Worm (Caenorhabditis elegans) whole organism, L4 larva: Measurements from ENCODE around the gene mel-28.

Experiments used
- F10B5.3 ChIP-seq: sonication (generic microtip); optimal IDR thresholded peaks from 2 replicates; lab custom pipeline; 2016; ENCODE audit warnings: mild to moderate bottlenecking, missing genetic modification characterization, missing compliant biosample characterization
- F37D6.2 ChIP-seq: sonication (generic microtip); optimal IDR thresholded peaks from 2 replicates; lab custom pipeline; 2016; ENCODE audit warnings: mild to moderate bottlenecking, missing genetic modification characterization, missing compliant biosample characterization
- F49E8.2 ChIP-seq: sonication (generic microtip); optimal IDR thresholded peaks from 2 replicates; lab custom pipeline; 2016; ENCODE audit warnings: missing compliant biosample characterization, mild to moderate bottlenecking, missing genetic modification characterization, borderline replicate concordance
- ama-1 ChIP-seq: fragments of 150-350 bp; optimal IDR thresholded peaks from 2 replicates; lab custom pipeline; 2014; ENCODE audit warnings: inconsistent platforms, mixed read lengths
- arid-1 ChIP-seq: fragments of 200-800 bp; sonication (Bioruptor generic); conservative IDR thresholded peaks from 2 replicates; pipeline ENCODE4 v1.3.6; 2022; ENCODE audit warnings: missing genetic modification reagents, missing genetic modification characterization, missing compliant biosample characterization
- ceh-62 ChIP-seq: sonication (generic microtip); optimal IDR thresholded peaks from 2 replicates; lab custom pipeline; 2017; ENCODE audit warnings: missing biosample characterization, missing genetic modification characterization
- ceh-82 ChIP-seq: sonication (generic microtip); optimal IDR thresholded peaks from 2 replicates; lab custom pipeline; 2017; ENCODE audit warnings: missing biosample characterization, missing genetic modification characterization
- ctbp-1 ChIP-seq: fragments of 200-800 bp; sonication (Bioruptor generic); IDR thresholded peaks from 2 replicates; pipeline ENCODE4 v1.3.6; 2022; ENCODE audit warnings: missing genetic modification reagents, missing genetic modification characterization, missing compliant biosample characterization
- daf-12 ChIP-seq: fragments of 150-350 bp; optimal IDR thresholded peaks from 2 replicates; lab custom pipeline; 2014; ENCODE audit warnings: missing biosample characterization, missing genetic modification reagents, missing genetic modification characterization
- daf-16 ChIP-seq, 3 experiments: sonication (generic microtip); optimal IDR thresholded peaks; 2 replicates each; lab custom pipeline; 2016 to 2017; ENCODE audit warnings: missing genetic modification characterization in 3 of 3, missing genetic modification reagents in 3 of 3, mild to moderate bottlenecking in 2 of 3, missing compliant biosample characterization in 2 of 3, missing biosample characterization in 1 of 3, moderate library complexity in 1 of 3
- daf-19 ChIP-seq: fragments of 200-800 bp; sonication (Bioruptor generic); conservative IDR thresholded peaks from 2 replicates; pipeline ENCODE4 v1.3.6; 2022; ENCODE audit warnings: missing genetic modification characterization, missing compliant biosample characterization
- dmd-9 ChIP-seq: fragments of 200-800 bp; sonication (Bioruptor generic); IDR thresholded peaks from 2 replicates; pipeline ENCODE4 v1.3.6; 2022; ENCODE audit warnings: missing genetic modification reagents, missing genetic modification characterization, missing compliant biosample characterization
- dpl-1 ChIP-seq: fragments of 150-350 bp; optimal IDR thresholded peaks from 2 replicates; lab custom pipeline; 2014; ENCODE audit warnings: missing biosample characterization, missing genetic modification reagents, missing genetic modification characterization
- dve-1 ChIP-seq: sonication (generic microtip); optimal IDR thresholded peaks from 2 replicates; lab custom pipeline; 2017; ENCODE audit warnings: antibody characterized with exemption, mild to moderate bottlenecking, missing genetic modification characterization, missing compliant biosample characterization; ENCODE audit not compliant: insufficient read depth
- egl-27 ChIP-seq: sonication (generic microtip); optimal IDR thresholded peaks from 3 replicates; lab custom pipeline; 2017; ENCODE audit warnings: missing biosample characterization, missing genetic modification reagents, missing genetic modification characterization
- egl-43 ChIP-seq: fragments of 200-800 bp; sonication (Bioruptor generic); IDR thresholded peaks from 2 replicates; pipeline ENCODE4 v1.3.6; 2022; ENCODE audit warnings: missing genetic modification reagents, missing genetic modification characterization, missing compliant biosample characterization
- fkh-10 ChIP-seq: fragments of 150-350 bp; optimal IDR thresholded peaks from 2 replicates; lab custom pipeline; 2014; ENCODE audit warnings: missing biosample characterization, missing genetic modification reagents, missing genetic modification characterization
- hif-1 ChIP-seq, 2 experiments: sonication (generic microtip); optimal IDR thresholded peaks; 2 replicates each; lab custom pipeline; 2016 to 2017; ENCODE audit warnings: missing compliant biosample characterization in 2 of 2, missing genetic modification characterization in 2 of 2, missing genetic modification reagents in 2 of 2, missing genotype in 2 of 2, mild to moderate bottlenecking in 1 of 2
- hlh-11 ChIP-seq: fragments of 200-800 bp; sonication (Bioruptor generic); optimal IDR thresholded peaks from 2 replicates; lab custom pipeline; 2018; ENCODE audit warnings: mild to moderate bottlenecking, missing genetic modification characterization, missing compliant biosample characterization
- lin-1 ChIP-seq: fragments of 200-800 bp; sonication (Bioruptor generic); IDR thresholded peaks from 2 replicates; pipeline ENCODE4 v1.3.6; 2022; ENCODE audit warnings: missing genetic modification reagents, missing genetic modification characterization, missing compliant biosample characterization
- lin-13 ChIP-seq: fragments of 150-350 bp; optimal IDR thresholded peaks from 2 replicates; lab custom pipeline; 2014; ENCODE audit warnings: missing biosample characterization, missing genetic modification reagents, missing genetic modification characterization
- lin-38 ChIP-seq: fragments of 200-800 bp; sonication (Bioruptor generic); IDR thresholded peaks from 2 replicates; pipeline ENCODE4 v1.3.6; 2022; ENCODE audit warnings: missing genetic modification reagents, missing genetic modification characterization, missing compliant biosample characterization
- lsy-2 ChIP-seq, 2 experiments: fragments of 150-350 bp in 1 of 2; sonication (generic microtip) in 1 of 2; optimal IDR thresholded peaks; 2 replicates each; lab custom pipeline; 2014 to 2017; ENCODE audit warnings: missing biosample characterization in 2 of 2, missing genetic modification characterization in 2 of 2
- mdl-1 ChIP-seq, 2 experiments: fragments of 150-350 bp in 1 of 2; sonication (generic microtip) in 1 of 2; optimal IDR thresholded peaks; 2 replicates each; lab custom pipeline; 2014 to 2017; ENCODE audit warnings: missing biosample characterization in 2 of 2, missing genetic modification characterization in 2 of 2
- mep-1 ChIP-seq: fragments of 150-350 bp; sonication (generic microtip); optimal IDR thresholded peaks from 3 replicates; lab custom pipeline; 2014; ENCODE audit warnings: missing biosample characterization, missing genetic modification characterization
- mxl-2 ChIP-seq: fragments of 200-800 bp; sonication (Bioruptor generic); conservative IDR thresholded peaks from 2 replicates; pipeline ENCODE4 v1.3.6; 2022; ENCODE audit warnings: missing genetic modification reagents, missing genetic modification characterization, missing compliant biosample characterization
- nhr-102 ChIP-seq: sonication (generic microtip); optimal IDR thresholded peaks from 2 replicates; lab custom pipeline; 2016; ENCODE audit warnings: mild to moderate bottlenecking, missing genetic modification characterization, moderate library complexity, missing compliant biosample characterization
- nhr-25 ChIP-seq: sonication (generic microtip); optimal IDR thresholded peaks from 2 replicates; lab custom pipeline; 2017; ENCODE audit warnings: missing genetic modification characterization, mild to moderate bottlenecking, missing compliant biosample characterization, antibody characterized with exemption, moderate library complexity, borderline replicate concordance; ENCODE audit not compliant: insufficient read depth
- nhr-28 ChIP-seq: fragments of 150-350 bp; optimal IDR thresholded peaks from 2 replicates; lab custom pipeline; 2014; ENCODE audit warnings: missing biosample characterization, missing genetic modification characterization
- nhr-77 ChIP-seq: fragments of 150-350 bp; optimal IDR thresholded peaks from 2 replicates; lab custom pipeline; 2014; ENCODE audit warnings: missing biosample characterization, missing genetic modification characterization
- pha-4 ChIP-seq, 2 experiments: fragments of 150-350 bp in 1 of 2; fragments of 200-800 bp in 1 of 2; sonication (Bioruptor generic) in 1 of 2; IDR thresholded peaks in 1 of 2; optimal IDR thresholded peaks in 1 of 2; 2 replicates each; pipeline versions ENCODE4 v1.3.6 to Lab custom; 2014 to 2022; ENCODE audit warnings: missing genetic modification characterization in 2 of 2, missing genetic modification reagents in 2 of 2, missing biosample characterization in 1 of 2, missing compliant biosample characterization in 1 of 2
- php-3 ChIP-seq: fragments of 200-800 bp; sonication (Bioruptor generic); IDR thresholded peaks from 2 replicates; pipeline ENCODE4 v1.3.6; 2022; ENCODE audit warnings: missing genetic modification reagents, missing genetic modification characterization, missing compliant biosample characterization
- pqm-1 ChIP-seq: sonication (generic microtip); optimal IDR thresholded peaks from 2 replicates; lab custom pipeline; 2017; ENCODE audit warnings: missing biosample characterization, missing genetic modification characterization
- rbr-2 ChIP-seq: sonication (generic microtip); optimal IDR thresholded peaks from 2 replicates; lab custom pipeline; 2016; ENCODE audit warnings: missing genotype, missing genetic modification characterization, missing compliant biosample characterization
- spr-1 ChIP-seq: sonication (generic microtip); optimal IDR thresholded peaks from 2 replicates; lab custom pipeline; 2016; ENCODE audit warnings: mild to moderate bottlenecking, missing genetic modification characterization, missing compliant biosample characterization
- spr-3 ChIP-seq: fragments of 200-800 bp; sonication (Bioruptor generic); optimal IDR thresholded peaks from 2 replicates; lab custom pipeline; 2018; ENCODE audit warnings: mild to moderate bottlenecking, missing genetic modification characterization, missing compliant biosample characterization
- tag-97 ChIP-seq: fragments of 200-800 bp; sonication (Bioruptor generic); IDR thresholded peaks from 2 replicates; pipeline ENCODE4 v1.3.6; 2022; ENCODE audit warnings: missing genetic modification characterization, missing compliant biosample characterization
- unc-130 ChIP-seq: sonication (generic microtip); optimal IDR thresholded peaks from 2 replicates; lab custom pipeline; 2016; ENCODE audit warnings: missing genetic modification reagents, missing genetic modification characterization, missing compliant biosample characterization
- unc-39 ChIP-seq: sonication (generic microtip); optimal IDR thresholded peaks from 2 replicates; lab custom pipeline; 2017; ENCODE audit warnings: missing biosample characterization, missing genetic modification characterization
- zag-1 ChIP-seq: fragments of 150-350 bp; optimal IDR thresholded peaks from 2 replicates; lab custom pipeline; 2014; ENCODE audit warnings: missing biosample characterization, missing genetic modification characterization
- zfp-2 ChIP-seq: sonication (generic microtip); optimal IDR thresholded peaks from 2 replicates; lab custom pipeline; 2016; ENCODE audit warnings: mild to moderate bottlenecking, missing genetic modification characterization, missing compliant biosample characterization
- zfp-3 ChIP-seq: fragments of 200-800 bp; sonication (Bioruptor generic); conservative IDR thresholded peaks from 2 replicates; pipeline ENCODE4 v1.3.6; 2022; ENCODE audit warnings: missing genetic modification reagents, missing genetic modification characterization, missing compliant biosample characterization
- zip-2 ChIP-seq: fragments of 150-350 bp; optimal IDR thresholded peaks from 2 replicates; lab custom pipeline; 2014; ENCODE audit warnings: missing biosample characterization, missing genetic modification characterization

Gene mel-28

ce11 chrIII:4785131-4785530 is 749 bp upstream of the mel-28 start, which contains the start of gene enu-3.2:
Gene enu-3.2, minus strand, starts transcription at chrIII:4785235.
- TF ChIP-seq lin-38 (GFP tag; lab: Robert Waterston, UW) = peak; percentile 19; the same call in 1 of the 2 replicates
- TF ChIP-seq arid-1 (GFP tag; lab: Robert Waterston, UW) = 0 out of 2 replicates have a peak, but pooled peaks have one; percentile 8
- peak; percentile 23 for TF ChIP-seq unc-130 (GFP tag; lab: Kevin White, UChicago)

DNA sequence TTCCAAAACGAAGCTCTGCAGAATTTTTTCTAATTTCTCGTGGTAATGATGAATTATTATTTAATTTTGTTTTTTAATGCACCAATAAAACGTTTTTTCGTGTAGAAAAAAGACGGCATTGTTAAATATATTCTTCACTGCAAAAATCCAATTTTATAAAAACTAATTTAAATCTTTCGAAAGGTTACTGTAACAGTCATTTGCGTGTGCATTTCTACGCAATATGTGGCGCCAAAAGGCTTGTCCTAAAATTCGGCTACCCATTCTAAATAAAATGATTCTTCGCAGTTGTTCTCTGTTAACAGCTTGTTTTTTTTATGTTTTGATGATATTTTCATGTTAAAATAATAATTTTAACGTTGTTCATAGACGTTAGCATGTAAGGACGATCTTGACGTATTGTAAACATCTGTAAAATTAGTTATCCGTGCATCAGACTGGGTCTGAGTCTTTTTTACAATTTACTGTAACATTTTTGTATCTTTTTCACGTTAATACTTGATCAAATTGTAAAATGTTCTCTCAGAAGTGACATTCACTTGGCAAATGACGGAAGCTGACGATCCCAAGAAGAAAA is 6.8 kb downstream of the mel-28 start, which contains the start of gene mip-1:
mip-1 (plus strand) TSS at position 527 of the 577 bp plus-strand sequence.
- TF ChIP-seq arid-1 (GFP tag; lab: Robert Waterston, UW) = no peak
- TF ChIP-seq nhr-25 = no peak
- TF ChIP-seq F10B5.3 (tag; lab: Kevin White, UChicago) = no peak
- no peak for TF ChIP-seq unc-39
- 0 out of 2 replicates have a peak, but pooled peaks have one; percentile 25 for TF ChIP-seq lin-38 (GFP tag; lab: Robert Waterston, UW)
- no peak for TF ChIP-seq hlh-11 (tag; lab: Kevin White, UChicago)
- peak; percentile 40 for TF ChIP-seq unc-130 (GFP tag; lab: Kevin White, UChicago)
- TF ChIP-seq mxl-2 (GFP tag; lab: Robert Waterston, UW) = no peak
- no peak for TF ChIP-seq zip-2 (tag; lab: Kevin White, UChicago)
- no peak for TF ChIP-seq lin-1 (GFP tag; lab: Robert Waterston, UW)
- TF ChIP-seq lin-13 (GFP tag; lab: Kevin White, UChicago) = no peak
- TF ChIP-seq zfp-2 (tag; lab: Kevin White, UChicago) = no peak
- TF ChIP-seq daf-12 = no peak
- no peak for TF ChIP-seq dmd-9
- TF ChIP-seq ceh-62 (tag; lab: Kevin White, UChicago) = no peak

ce11 chrIII:4796039-4796438 is 10.2 kb downstream of the mel-28 start:
- TF ChIP-seq lsy-2 (tag; optimal IDR thresholded peaks at IDR 0.05; lab: Kevin White, UChicago) = peak; percentile 57 to 80
- TF ChIP-seq mep-1 (tag; lab: Kevin White, UChicago) = peak; percentile 86
- peak; percentile 37 for TF ChIP-seq nhr-25
- no peak for TF ChIP-seq unc-130 (GFP tag; lab: Kevin White, UChicago)
- no peak for TF ChIP-seq ceh-82
- no peak for TF ChIP-seq unc-39
- TF ChIP-seq egl-43 (GFP tag; lab: Robert Waterston, UW) = no peak
- TF ChIP-seq pqm-1 (tag; lab: Kevin White, UChicago) = peak; percentile 57
- peak; percentile 79 for TF ChIP-seq nhr-28 (tag; lab: Kevin White, UChicago)
- no peak for TF ChIP-seq zfp-3
- no peak for TF ChIP-seq F49E8.2 (tag; lab: Kevin White, UChicago)
- TF ChIP-seq dpl-1 (GFP tag; lab: Kevin White, UChicago) = peak; percentile 62
- no peak for TF ChIP-seq spr-3 (GFP tag; lab: Kevin White, UChicago)
- TF ChIP-seq zag-1 (tag; lab: Kevin White, UChicago) = no peak
- TF ChIP-seq pha-4 (GFP tag; IDR thresholded peaks at IDR 0.05; lab: Robert Waterston, UW) = 0 out of 2 replicates have a peak, but pooled peaks have one; percentile 50
- TF ChIP-seq pha-4 (tag; optimal IDR thresholded peaks at IDR 0.05; lab: Kevin White, UChicago) = peak; percentile 64
- TF ChIP-seq rbr-2 (tag; lab: Kevin White, UChicago) = peak; percentile 75
- no peak for TF ChIP-seq tag-97 (GFP tag; lab: Robert Waterston, UW)
- peak in 1 of 2 experiments; percentile 70 for TF ChIP-seq mdl-1 (tag; optimal IDR thresholded peaks at IDR 0.05; lab: Kevin White, UChicago)
- peak; percentile 9 for TF ChIP-seq ama-1 (lab: Kevin White, UChicago)
- no peak for TF ChIP-seq F37D6.2 (tag; lab: Kevin White, UChicago)
- 0 out of 2 replicates have a peak, but pooled peaks have one; percentile 39 for TF ChIP-seq daf-19 (GFP tag; lab: Robert Waterston, UW)
- TF ChIP-seq zip-2 (tag; lab: Kevin White, UChicago) = no peak
- TF ChIP-seq php-3 (GFP tag; lab: Robert Waterston, UW) = no peak
- peak; percentile 24 for TF ChIP-seq nhr-102 (tag; lab: Kevin White, UChicago)
- no peak for TF ChIP-seq egl-27
- no peak for TF ChIP-seq daf-16 (GFP tag; optimal IDR thresholded peaks at IDR 0.05; lab: Kevin White, UChicago)
- TF ChIP-seq daf-16 (tag; optimal IDR thresholded peaks at IDR 0.05; lab: Kevin White, UChicago) = peak; percentile 65
- TF ChIP-seq dve-1 (tag; lab: Kevin White, UChicago) = peak; percentile 86
- no peak for TF ChIP-seq arid-1 (GFP tag; lab: Robert Waterston, UW)
- TF ChIP-seq spr-1 (tag; lab: Kevin White, UChicago) = peak; percentile 1
- TF ChIP-seq fkh-10 = peak; percentile 41
- TF ChIP-seq ctbp-1 (GFP tag; lab: Robert Waterston, UW) = peak; percentile 25; the same call in 1 of the 2 replicates
- TF ChIP-seq hif-1 (tag; optimal IDR thresholded peaks at IDR 0.05; lab: Kevin White, UChicago) = peak in 1 of 2 experiments; percentile 64
- 0 out of 2 replicates have a peak, but pooled peaks have one; percentile 35 for TF ChIP-seq lin-1 (GFP tag; lab: Robert Waterston, UW)
- peak; percentile 46 for TF ChIP-seq nhr-77 (tag; lab: Kevin White, UChicago)
